Fruit fly (Drosophila melanogaster): ENCODE results near the gene Cadps.

DNA sequence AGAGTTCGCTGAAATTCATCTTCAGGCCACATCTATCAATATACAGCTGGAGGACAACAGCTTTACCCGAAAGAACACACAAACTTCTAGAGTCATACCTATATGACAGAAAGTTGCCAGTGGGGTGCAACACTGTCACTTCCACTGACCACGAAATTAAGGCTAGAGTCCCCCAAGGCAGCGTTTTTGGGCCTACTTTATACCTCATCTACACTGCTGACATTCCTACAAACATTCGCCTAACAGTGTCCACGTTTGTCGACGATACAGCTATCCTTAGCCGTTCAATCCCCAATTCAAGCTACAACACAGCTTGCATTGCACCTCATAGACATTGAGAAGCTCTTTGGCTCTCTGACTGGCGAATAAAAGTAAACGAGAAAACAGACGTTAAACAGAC, 29.7 kb downstream of the Cadps start:
- TF ChIP-seq CG8478 (optimal IDR thresholded peaks at IDR 0.05) = no peak
- no peak for TF ChIP-seq CTCF (optimal IDR thresholded peaks at IDR 0.05)
